Worm (Caenorhabditis elegans) whole organism, L1 larva: ENCODE results near the gene F36D3.8.

ENCODE experiments used
- ceh-82 ChIP-seq, 3 experiments: fragments of 150-350 bp in 1 of 3; sonication (generic microtip) in 2 of 3; optimal IDR thresholded peaks; 2 replicates each; lab custom pipeline; 2014 to 2017; ENCODE audit warnings: missing biosample characterization in 3 of 3, missing genetic modification characterization in 3 of 3
- dpl-1 ChIP-seq, 3 experiments: fragments of 150-350 bp in 2 of 3; sonication (generic microtip) in 1 of 3; optimal IDR thresholded peaks; 2 replicates each; lab custom pipeline; 2014 to 2017; ENCODE audit warnings: missing biosample characterization in 3 of 3, missing genetic modification characterization in 3 of 3, missing genetic modification reagents in 3 of 3
- lin-35 ChIP-seq, 2 experiments: fragments of 150-350 bp; optimal IDR thresholded peaks; 2 replicates each; lab custom pipeline; 2014; ENCODE audit warnings: missing biosample characterization in 2 of 2, missing genetic modification characterization in 2 of 2, missing genetic modification reagents in 2 of 2
- nhr-237 ChIP-seq: fragments of 150-350 bp; optimal IDR thresholded peaks from 2 replicates; lab custom pipeline; 2014; ENCODE audit warnings: missing biosample characterization, missing genetic modification characterization
- nhr-76 ChIP-seq: sonication (generic microtip); optimal IDR thresholded peaks from 2 replicates; lab custom pipeline; 2017; ENCODE audit warnings: missing biosample characterization, missing genetic modification characterization
- nhr-90 ChIP-seq: sonication (generic microtip); optimal IDR thresholded peaks from 2 replicates; lab custom pipeline; 2016; ENCODE audit warnings: mild to moderate bottlenecking, missing genetic modification characterization, missing compliant biosample characterization; ENCODE audit not compliant: poor library complexity
- unc-62 ChIP-seq: fragments of 150-350 bp; optimal IDR thresholded peaks from 2 replicates; lab custom pipeline; 2014; ENCODE audit warnings: missing biosample characterization, missing genetic modification reagents, missing genetic modification characterization

DNA sequence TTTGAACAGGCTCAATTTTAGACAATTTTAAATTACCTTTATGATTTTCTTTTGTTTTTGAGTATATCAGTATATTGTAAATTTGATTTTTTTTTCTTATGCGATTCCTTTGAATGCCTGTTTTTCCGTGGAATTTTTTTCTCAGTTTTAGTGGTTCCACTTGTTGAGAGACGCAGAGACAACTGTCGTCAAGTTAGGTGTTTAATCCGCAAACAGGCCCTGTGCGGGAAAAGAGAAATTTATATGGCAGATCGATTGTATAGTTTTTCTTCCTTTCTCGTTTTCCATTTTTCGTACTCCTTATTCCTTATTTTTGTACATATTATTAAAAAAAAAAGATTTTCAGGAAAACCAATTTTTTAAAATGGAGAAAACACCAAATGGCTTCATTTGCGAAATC lies 28.0 kb upstream of the F36D3.8 start, which contains the start of gene F36D3.1:
- TF ChIP-seq ceh-82 (tag; optimal IDR thresholded peaks at IDR 0.05; lab: Kevin White, UChicago) (peak; percentile 17 to 49 (median 28)), nhr-76 (tag; lab: Kevin White, UChicago) (no peak), nhr-237 (tag; lab: Kevin White, UChicago) (no peak), unc-62 (GFP tag; lab: Kevin White, UChicago) (no peak), lin-35 (GFP tag; optimal IDR thresholded peaks at IDR 0.05; lab: Kevin White, UChicago) (peak; percentile 78 to 92), nhr-90 (tag; lab: Kevin White, UChicago) (peak; percentile 15), dpl-1 (GFP tag; optimal IDR thresholded peaks at IDR 0.05; lab: Kevin White, UChicago) (peak; percentile 83 to 90 (median 85))
